Fruit fly (Drosophila melanogaster) whole organism, embryonic: ENCODE results near the gene Pif1A.
A peak's percentile ranks its signal among the peaks of the same experiment; 100 is the strongest.

Source experiments
- Adf1 ChIP-seq: fragments of 200-800 bp; sonication (Bioruptor generic); IDR thresholded peaks from 2 replicates; pipeline ENCODE4 v1.3.6; 2022; ENCODE audit warnings: missing biosample characterization, missing genetic modification characterization
- Atf-2 ChIP-seq: fragments of 200-800 bp; sonication (Bioruptor generic); optimal IDR thresholded peaks from 2 replicates; lab custom pipeline; 2016; ENCODE audit warnings: missing biosample characterization, missing genetic modification characterization
- Blimp-1 ChIP-seq: fragments of 200-800 bp; sonication (Bioruptor generic); optimal IDR thresholded peaks from 3 replicates; lab custom pipeline; 2018; ENCODE audit warnings: missing biosample characterization, missing genetic modification characterization, mild to moderate bottlenecking, moderate library complexity, missing genetic modification reagents
- CG10565 ChIP-seq: fragments of 200-800 bp; sonication (Bioruptor generic); optimal IDR thresholded peaks from 3 replicates; lab custom pipeline; 2016; ENCODE audit warnings: missing biosample characterization, mild to moderate bottlenecking, missing genetic modification characterization
- CG11723 ChIP-seq: fragments of 200-800 bp; sonication (Bioruptor generic); optimal IDR thresholded peaks from 2 replicates; lab custom pipeline; 2017; ENCODE audit warnings: missing biosample characterization, mild to moderate bottlenecking, missing genetic modification characterization
- CG16815 ChIP-seq: fragments of 200-800 bp; sonication (Bioruptor generic); optimal IDR thresholded peaks from 3 replicates; lab custom pipeline; 2017; ENCODE audit warnings: missing biosample characterization, mild to moderate bottlenecking, missing genetic modification characterization
- CG17802 ChIP-seq: fragments of 200-800 bp; sonication (Bioruptor generic); optimal IDR thresholded peaks from 2 replicates; lab custom pipeline; 2018; ENCODE audit warnings: missing biosample characterization, mild to moderate bottlenecking, missing genetic modification characterization, moderate library complexity
- CG30431 ChIP-seq: fragments of 200-800 bp; sonication (Bioruptor generic); optimal IDR thresholded peaks from 2 replicates; lab custom pipeline; 2017; ENCODE audit warnings: missing biosample characterization, missing genetic modification characterization
- CG32532 ChIP-seq: fragments of 200-800 bp; sonication (Bioruptor generic); IDR thresholded peaks from 2 replicates; pipeline ENCODE4 v1.3.6; 2022; ENCODE audit warnings: missing biosample characterization, missing genetic modification characterization
- CG3838 ChIP-seq: fragments of 200-800 bp; sonication (Bioruptor generic); optimal IDR thresholded peaks from 3 replicates; lab custom pipeline; 2016; ENCODE audit warnings: missing biosample characterization, missing genetic modification characterization
- CG4424 ChIP-seq: fragments of 200-800 bp; sonication (Bioruptor generic); optimal IDR thresholded peaks from 3 replicates; lab custom pipeline; 2016; ENCODE audit warnings: missing biosample characterization, missing genetic modification characterization
- CG4854 ChIP-seq: fragments of 200-800 bp; sonication (Bioruptor generic); optimal IDR thresholded peaks from 2 replicates; lab custom pipeline; 2016; ENCODE audit warnings: missing biosample characterization, missing genetic modification characterization, inconsistent platforms
- CG7786 ChIP-seq: fragments of 200-800 bp; sonication (Bioruptor generic); optimal IDR thresholded peaks from 2 replicates; lab custom pipeline; 2016; ENCODE audit warnings: missing biosample characterization, missing genetic modification characterization
- CG7987 ChIP-seq: fragments of 200-800 bp; sonication (Bioruptor generic); optimal IDR thresholded peaks from 2 replicates; lab custom pipeline; 2018; ENCODE audit warnings: missing biosample characterization, mild to moderate bottlenecking, missing genetic modification characterization, moderate library complexity
- CG8089 ChIP-seq: fragments of 200-800 bp; sonication (Bioruptor generic); optimal IDR thresholded peaks from 3 replicates; lab custom pipeline; 2016; ENCODE audit warnings: missing biosample characterization, missing genetic modification characterization
- CG9215 ChIP-seq: fragments of 200-800 bp; sonication (Bioruptor generic); IDR thresholded peaks from 2 replicates; pipeline ENCODE4 v1.3.6; 2022; ENCODE audit warnings: missing biosample characterization, missing genetic modification characterization
- Chrac-16 ChIP-seq: fragments of 200-800 bp; sonication (Bioruptor generic); optimal IDR thresholded peaks from 3 replicates; lab custom pipeline; 2016; ENCODE audit warnings: missing biosample characterization, missing genetic modification characterization
- Dp ChIP-seq: fragments of 200-800 bp; sonication (Bioruptor generic); optimal IDR thresholded peaks from 2 replicates; lab custom pipeline; 2018; ENCODE audit warnings: missing biosample characterization, mild to moderate bottlenecking, missing genetic modification characterization, moderate library complexity
- HLH3B ChIP-seq: fragments of 200-800 bp; sonication (Bioruptor generic); IDR thresholded peaks from 2 replicates; pipeline ENCODE4 v1.3.6; 2022; ENCODE audit warnings: missing biosample characterization, missing genetic modification characterization
- HLH4C ChIP-seq: fragments of 200-800 bp; sonication (Bioruptor generic); IDR thresholded peaks from 3 replicates; pipeline ENCODE4 v1.3.6; 2022; ENCODE audit warnings: missing biosample characterization, missing genetic modification characterization; ENCODE audit not compliant: partially characterized antibody
- Hr51 ChIP-seq, 2 experiments: fragments of 200-800 bp; sonication (Bioruptor generic); optimal IDR thresholded peaks; 2 replicates in 1 of 2; 3 replicates in 1 of 2; lab custom pipeline; 2016 to 2018; ENCODE audit warnings: missing biosample characterization in 2 of 2, missing genetic modification characterization in 2 of 2, mild to moderate bottlenecking in 1 of 2, moderate library complexity in 1 of 2
- Med ChIP-seq: fragments of 200-800 bp; sonication (Bioruptor generic); peaks from one replicate; lab custom pipeline; 2016; ENCODE audit warnings: missing biosample characterization, missing genetic modification characterization, mild to moderate bottlenecking, inconsistent platforms, moderate library complexity
- Opbp ChIP-seq: fragments of 200-800 bp; sonication (Bioruptor generic); IDR thresholded peaks from 3 replicates; pipeline ENCODE4 v1.3.6; 2022; ENCODE audit warnings: missing biosample characterization, missing genetic modification characterization; ENCODE audit not compliant: partially characterized antibody
- Scr ChIP-seq: fragments of 200-800 bp; sonication (Bioruptor generic); IDR thresholded peaks from 2 replicates; pipeline ENCODE4 v1.3.6; 2022; ENCODE audit warnings: missing biosample characterization, missing genetic modification characterization; ENCODE audit not compliant: partially characterized antibody
- TFAM ChIP-seq: fragments of 200-800 bp; sonication (Bioruptor generic); optimal IDR thresholded peaks from 2 replicates; lab custom pipeline; 2017; ENCODE audit warnings: missing biosample characterization, missing genetic modification characterization, inconsistent platforms
- ab ChIP-seq: fragments of 200-800 bp; sonication (Bioruptor generic); optimal IDR thresholded peaks from 2 replicates; lab custom pipeline; 2016; ENCODE audit warnings: missing biosample characterization, missing genetic modification characterization
- ash1 ChIP-seq: fragments of 200-800 bp; sonication (Bioruptor generic); optimal IDR thresholded peaks from 2 replicates; lab custom pipeline; 2018; ENCODE audit warnings: missing biosample characterization, mild to moderate bottlenecking, missing genetic modification characterization
- bbx ChIP-seq: fragments of 200-800 bp; sonication (Bioruptor generic); IDR thresholded peaks from 2 replicates; pipeline ENCODE4 v1.3.6; 2022; ENCODE audit warnings: missing biosample characterization, missing genetic modification characterization; ENCODE audit not compliant: partially characterized antibody
- danr ChIP-seq: fragments of 200-800 bp; sonication (Bioruptor generic); IDR thresholded peaks from 2 replicates; pipeline ENCODE4 v1.3.6; 2022; ENCODE audit warnings: missing biosample characterization, missing genetic modification characterization
- disco-r ChIP-seq: fragments of 200-800 bp; sonication (Bioruptor generic); optimal IDR thresholded peaks from 2 replicates; lab custom pipeline; 2016; ENCODE audit warnings: missing biosample characterization, missing genetic modification characterization
- dpn ChIP-seq, 2 experiments: fragments of 200-800 bp; sonication (Bioruptor generic); optimal IDR thresholded peaks; 3 replicates each; lab custom pipeline; 2016; ENCODE audit warnings: missing biosample characterization in 2 of 2, missing genetic modification characterization in 2 of 2
- ewg ChIP-seq: fragments of 200-800 bp; sonication (Bioruptor generic); optimal IDR thresholded peaks from 3 replicates; lab custom pipeline; 2017; ENCODE audit warnings: mild to moderate bottlenecking, missing biosample characterization, missing genetic modification reagents, missing genetic modification characterization
- fu2 ChIP-seq: fragments of 200-800 bp; sonication (Bioruptor generic); optimal IDR thresholded peaks from 2 replicates; lab custom pipeline; 2016; ENCODE audit warnings: missing biosample characterization, missing genetic modification characterization
- gcm2 ChIP-seq: fragments of 200-800 bp; sonication (Bioruptor generic); optimal IDR thresholded peaks from 2 replicates; lab custom pipeline; 2016; ENCODE audit warnings: missing biosample characterization, missing genetic modification characterization
- gsb ChIP-seq: fragments of 200-800 bp; sonication (Bioruptor generic); IDR thresholded peaks from 2 replicates; pipeline ENCODE4 v1.3.6; 2022; ENCODE audit warnings: missing biosample characterization, missing genetic modification characterization
- insv ChIP-seq, 2 experiments: fragments of 200-800 bp; sonication (Bioruptor generic); optimal IDR thresholded peaks; 3 replicates each; lab custom pipeline; 2016 to 2018; ENCODE audit warnings: missing biosample characterization in 2 of 2, missing genetic modification characterization in 2 of 2
- ken ChIP-seq: fragments of 200-800 bp; sonication (Bioruptor generic); IDR thresholded peaks from 3 replicates; pipeline ENCODE4 v1.3.6; 2022; ENCODE audit warnings: missing biosample characterization, missing genetic modification characterization
- lilli ChIP-seq: fragments of 200-800 bp; sonication (Bioruptor generic); optimal IDR thresholded peaks from 3 replicates; lab custom pipeline; 2016; ENCODE audit warnings: missing biosample characterization, missing genetic modification characterization
- lov ChIP-seq, 2 experiments: fragments of 200-800 bp in 1 of 2; fragments of >200 bp in 1 of 2; sonication (Bioruptor generic) in 1 of 2; IDR thresholded peaks in 1 of 2; optimal IDR thresholded peaks in 1 of 2; 2 replicates in 1 of 2; 3 replicates in 1 of 2; pipeline versions ENCODE4 v1.3.6 to Lab custom; 2017 to 2022; ENCODE audit warnings: missing biosample characterization in 1 of 2, missing genetic modification characterization in 1 of 2
- maf-S ChIP-seq: fragments of 200-800 bp; sonication (Bioruptor generic); optimal IDR thresholded peaks from 2 replicates; lab custom pipeline; 2016; ENCODE audit warnings: missing biosample characterization, missing genetic modification characterization
- org-1 ChIP-seq: fragments of 200-800 bp; sonication (Bioruptor generic); optimal IDR thresholded peaks from 2 replicates; lab custom pipeline; 2017; ENCODE audit warnings: missing biosample characterization, missing genetic modification characterization
- peb ChIP-seq: fragments of 200-800 bp; sonication (Bioruptor generic); IDR thresholded peaks from 2 replicates; pipeline ENCODE4 v1.3.6; 2022; ENCODE audit warnings: missing biosample characterization, missing genetic modification characterization
- ro ChIP-seq: fragments of 200-800 bp; sonication (Bioruptor generic); IDR thresholded peaks from 2 replicates; pipeline ENCODE4 v1.3.6; 2022; ENCODE audit warnings: missing biosample characterization, missing genetic modification characterization
- scrt ChIP-seq: fragments of 200-800 bp; sonication (Bioruptor generic); optimal IDR thresholded peaks from 2 replicates; lab custom pipeline; 2018; ENCODE audit warnings: missing biosample characterization, mild to moderate bottlenecking, missing genetic modification characterization, moderate library complexity
- slou ChIP-seq: fragments of 200-800 bp; sonication (Bioruptor generic); optimal IDR thresholded peaks from 3 replicates; lab custom pipeline; 2016; ENCODE audit warnings: missing biosample characterization, missing genetic modification characterization
- slp2 ChIP-seq: fragments of 200-800 bp; sonication (Bioruptor generic); optimal IDR thresholded peaks from 2 replicates; lab custom pipeline; 2016; ENCODE audit warnings: missing biosample characterization, missing genetic modification characterization
- so ChIP-seq: fragments of 200-800 bp; sonication (Bioruptor generic); IDR thresholded peaks from 3 replicates; pipeline ENCODE4 v1.3.6; 2022; ENCODE audit warnings: missing biosample characterization, missing genetic modification characterization
- sqz ChIP-seq: fragments of 200-800 bp; sonication (Bioruptor generic); optimal IDR thresholded peaks from 3 replicates; lab custom pipeline; 2018; ENCODE audit warnings: missing biosample characterization, mild to moderate bottlenecking, missing genetic modification characterization
- tio ChIP-seq: fragments of 200-800 bp; sonication (Bioruptor generic); optimal IDR thresholded peaks from 2 replicates; lab custom pipeline; 2017; ENCODE audit warnings: missing biosample characterization, missing genetic modification characterization, inconsistent platforms

The Pif1A gene

DNA sequence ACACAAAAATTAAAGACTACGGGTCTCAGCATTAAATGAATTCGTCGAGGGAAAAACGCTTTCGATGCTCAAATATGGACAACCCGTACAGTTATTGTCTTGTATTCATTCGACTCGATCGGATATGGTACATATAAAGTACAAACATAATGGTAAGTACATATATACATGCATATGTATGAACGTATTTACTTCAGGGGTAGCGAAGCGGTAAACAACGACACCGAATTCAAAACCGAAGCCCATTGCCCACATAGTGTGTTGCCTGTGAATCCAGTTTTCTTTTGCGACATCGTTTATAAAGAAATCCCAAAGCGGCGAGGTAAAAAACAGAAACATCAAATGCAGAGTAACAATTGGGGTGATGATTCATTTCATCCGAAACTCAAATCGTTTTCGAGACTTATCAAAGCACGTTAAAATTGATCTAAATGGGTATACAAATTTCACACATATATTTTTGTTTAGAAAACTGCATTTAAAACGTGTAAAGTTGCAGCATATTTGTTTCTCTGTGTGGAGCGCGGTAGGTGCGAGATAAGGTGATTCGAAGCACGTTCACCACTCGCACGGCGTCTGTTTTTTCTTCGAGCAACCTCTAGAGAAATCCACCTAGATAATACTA lies 11.5 kb upstream of the Pif1A start (continued):
- 0 out of 3 replicates have a peak, but pooled peaks have one; percentile 4 for TF ChIP-seq ken (GFP tag; lab: Robert Waterston, UW)
- no peak for TF ChIP-seq CG11723 (GFP tag; lab: Kevin White, UChicago)
- TF ChIP-seq Scr: no peak
- TF ChIP-seq CG17802 (tag; lab: Kevin White, UChicago): no peak
- no peak for TF ChIP-seq CG10565 (GFP tag; lab: Kevin White, UChicago)
- TF ChIP-seq CG32532 (GFP tag; lab: Robert Waterston, UW): peak; percentile 67
- no peak for TF ChIP-seq Chrac-16 (GFP tag; lab: Kevin White, UChicago)
- peak; percentile 47 for TF ChIP-seq HLH3B
- TF ChIP-seq ewg (GFP tag; lab: Kevin White, UChicago): peak; percentile 9
- TF ChIP-seq Hr51 (GFP tag; optimal IDR thresholded peaks at IDR 0.05; lab: Kevin White, UChicago): peak; percentile 8 to 45
- peak; percentile 28 for TF ChIP-seq CG4424 (GFP tag; lab: Kevin White, UChicago)
- no peak for TF ChIP-seq lov (optimal IDR thresholded peaks at IDR 0.05; lab: Kevin White, UChicago)
- TF ChIP-seq lov (GFP tag; IDR thresholded peaks at IDR 0.05; lab: Robert Waterston, UW): no peak; the same call in 2 of the 3 replicates
- no peak for TF ChIP-seq so
- peak; percentile 27; the same call in 1 of the 2 replicates for TF ChIP-seq danr (GFP tag; lab: Robert Waterston, UW)
- TF ChIP-seq dpn (GFP tag; optimal IDR thresholded peaks at IDR 0.05; lab: Kevin White, UChicago): peak; percentile 43 to 44
- peak; percentile 46 for TF ChIP-seq tio
- peak; percentile 58; the same call in 1 of the 2 replicates for TF ChIP-seq CG9215 (GFP tag; lab: Robert Waterston, UW)
- TF ChIP-seq Med (GFP tag; lab: Kevin White, UChicago): peak; percentile 87
- no peak for TF ChIP-seq Dp
- TF ChIP-seq Blimp-1 (GFP tag; lab: Kevin White, UChicago): peak; percentile 42
- TF ChIP-seq Opbp (GFP tag; lab: Robert Waterston, UW): no peak
- TF ChIP-seq maf-S (GFP tag; lab: Kevin White, UChicago): peak; percentile 7
- peak; percentile 59 for TF ChIP-seq lilli (GFP tag; lab: Kevin White, UChicago)
- peak; percentile 93 for TF ChIP-seq sqz
- no peak for TF ChIP-seq peb
- peak; percentile 19 for TF ChIP-seq CG30431 (GFP tag; lab: Kevin White, UChicago)
- TF ChIP-seq CG4854 (GFP tag; lab: Kevin White, UChicago): no peak
- no peak for TF ChIP-seq disco-r
- TF ChIP-seq CG7987 (GFP tag; lab: Kevin White, UChicago): no peak
- peak; percentile 17 for TF ChIP-seq slp2
- peak; percentile 45 for TF ChIP-seq slou (GFP tag; lab: Kevin White, UChicago)
- peak; percentile 42 for TF ChIP-seq Atf-2 (GFP tag; lab: Kevin White, UChicago)
- TF ChIP-seq ash1 (GFP tag; lab: Kevin White, UChicago): no peak
- no peak; the same call in 1 of the 2 replicates for TF ChIP-seq bbx (GFP tag; lab: Robert Waterston, UW)
- TF ChIP-seq TFAM: no peak
- no peak for TF ChIP-seq insv (GFP tag; optimal IDR thresholded peaks at IDR 0.05; lab: Kevin White, UChicago)
- no peak for TF ChIP-seq ab
- TF ChIP-seq CG3838 (GFP tag; lab: Kevin White, UChicago): no peak
- TF ChIP-seq CG7786 (GFP tag; lab: Kevin White, UChicago): peak; percentile 36
- TF ChIP-seq org-1: peak; percentile 59
- no peak for TF ChIP-seq fu2
- TF ChIP-seq CG8089 (GFP tag; lab: Kevin White, UChicago): peak; percentile 36
- no peak for TF ChIP-seq gsb
- TF ChIP-seq CG16815: no peak
- no peak; the same call in 1 of the 2 replicates for TF ChIP-seq Adf1 (GFP tag; lab: Robert Waterston, UW)
- no peak for TF ChIP-seq ro (GFP tag; lab: Robert Waterston, UW)
- TF ChIP-seq gcm2 (GFP tag; lab: Kevin White, UChicago): peak; percentile 41
- TF ChIP-seq scrt (GFP tag; lab: Kevin White, UChicago): no peak
- TF ChIP-seq HLH4C: no peak
